Worm (Caenorhabditis elegans) whole organism, early embryonic: ENCODE measurements around the gene H43E16.1.

Source experiments
- B0310.2 ChIP-seq: sonication (generic microtip); optimal IDR thresholded peaks from 2 replicates; lab custom pipeline; 2016; ENCODE audit warnings: mild to moderate bottlenecking, missing genetic modification characterization, missing compliant biosample characterization
- F13C5.2 ChIP-seq: sonication (generic microtip); optimal IDR thresholded peaks from 2 replicates; lab custom pipeline; 2017; ENCODE audit warnings: mild to moderate bottlenecking, missing genetic modification characterization, inconsistent platforms, missing compliant biosample characterization
- aly-1 ChIP-seq: sonication (generic microtip); optimal IDR thresholded peaks from 2 replicates; lab custom pipeline; 2016; ENCODE audit warnings: missing genetic modification characterization, missing compliant biosample characterization
- ama-1 ChIP-seq: fragments of 150-350 bp; optimal IDR thresholded peaks from 2 replicates; lab custom pipeline; 2014
- ceh-13 ChIP-seq: fragments of 200-800 bp; sonication (Bioruptor generic); optimal IDR thresholded peaks from 2 replicates; lab custom pipeline; 2018; ENCODE audit warnings: mild to moderate bottlenecking, missing genetic modification characterization, missing compliant biosample characterization
- ceh-36 ChIP-seq: sonication (generic microtip); optimal IDR thresholded peaks from 2 replicates; lab custom pipeline; 2016; ENCODE audit warnings: missing genetic modification characterization, inconsistent platforms, missing compliant biosample characterization
- ets-7 ChIP-seq: sonication (generic microtip); optimal IDR thresholded peaks from 2 replicates; lab custom pipeline; 2016; ENCODE audit warnings: missing genotype, missing genetic modification characterization, missing compliant biosample characterization
- flt-1 ChIP-seq: fragments of 200-800 bp; sonication (Bioruptor generic); IDR thresholded peaks from 2 replicates; pipeline ENCODE4 v1.3.6; 2022; ENCODE audit warnings: missing genetic modification characterization, missing compliant biosample characterization
- hmbx-1 ChIP-seq: sonication (generic microtip); optimal IDR thresholded peaks from 2 replicates; lab custom pipeline; 2016; ENCODE audit warnings: mild to moderate bottlenecking, missing genetic modification characterization, missing compliant biosample characterization
- hmg-4 ChIP-seq: fragments of 200-800 bp; sonication (Bioruptor generic); optimal IDR thresholded peaks from 2 replicates; lab custom pipeline; 2018; ENCODE audit warnings: mild to moderate bottlenecking, missing genetic modification characterization, missing compliant biosample characterization
- hnd-1 ChIP-seq: sonication (generic microtip); optimal IDR thresholded peaks from 2 replicates; lab custom pipeline; 2016; ENCODE audit warnings: missing genetic modification characterization, missing compliant biosample characterization
- pes-1 ChIP-seq: fragments of 200-800 bp; sonication (Bioruptor generic); IDR thresholded peaks from 2 replicates; pipeline ENCODE4 v1.3.6; 2022; ENCODE audit warnings: missing genetic modification reagents, missing genetic modification characterization, missing compliant biosample characterization
- scrt-1 ChIP-seq: fragments of 200-800 bp; sonication (Bioruptor generic); IDR thresholded peaks from 2 replicates; pipeline ENCODE4 v1.3.6; 2022; ENCODE audit warnings: missing genetic modification characterization, missing compliant biosample characterization
- sea-1 ChIP-seq: fragments of 200-800 bp; sonication (Bioruptor generic); conservative IDR thresholded peaks from 2 replicates; pipeline ENCODE4 v1.3.6; 2022; ENCODE audit warnings: missing genetic modification characterization, missing compliant biosample characterization
- tbx-11 ChIP-seq: fragments of 200-800 bp; sonication (Bioruptor generic); IDR thresholded peaks from 2 replicates; pipeline ENCODE4 v1.3.6; 2022; ENCODE audit warnings: missing genetic modification characterization, missing compliant biosample characterization
- tbx-37 ChIP-seq: fragments of 200-800 bp; sonication (Bioruptor generic); conservative IDR thresholded peaks from 2 replicates; pipeline ENCODE4 v1.3.6; 2022; ENCODE audit warnings: missing genetic modification reagents, missing genetic modification characterization, missing compliant biosample characterization
- tra-4 ChIP-seq: sonication (generic microtip); optimal IDR thresholded peaks from 2 replicates; lab custom pipeline; 2017; ENCODE audit warnings: missing genetic modification characterization, missing compliant biosample characterization

The H43E16.1 gene

ce11 chrII:6681478-6681877, 7.4 kb downstream of the H43E16.1 start:
- no peak for TF ChIP-seq ama-1
- no peak for TF ChIP-seq sea-1
- no peak for TF ChIP-seq tbx-11
- no peak for TF ChIP-seq ets-7
- no peak for TF ChIP-seq scrt-1 (GFP tag; lab: Robert Waterston, UW)
- no peak for TF ChIP-seq pes-1 (GFP tag; lab: Robert Waterston, UW)
- no peak for TF ChIP-seq B0310.2 (tag; lab: Kevin White, UChicago)
- TF ChIP-seq hmg-4 (GFP tag; lab: Kevin White, UChicago) = no peak
- TF ChIP-seq ceh-13 = no peak
- TF ChIP-seq hmbx-1 (tag; lab: Kevin White, UChicago) = no peak
- no peak for TF ChIP-seq tra-4 (tag; lab: Kevin White, UChicago)
- TF ChIP-seq aly-1 (tag; lab: Kevin White, UChicago) = no peak
- TF ChIP-seq F13C5.2 (tag; lab: Kevin White, UChicago) = no peak
- TF ChIP-seq ceh-36 = no peak

- no peak for TF ChIP-seq tra-4 (tag; lab: Kevin White, UChicago)
- TF ChIP-seq hnd-1 (tag; lab: Kevin White, UChicago) = no peak
- no peak for TF ChIP-seq sea-1
- TF ChIP-seq hmbx-1 (tag; lab: Kevin White, UChicago) = no peak
- TF ChIP-seq tbx-11 = no peak
- TF ChIP-seq aly-1 (tag; lab: Kevin White, UChicago) = no peak
- TF ChIP-seq ceh-36 = no peak
- TF ChIP-seq ets-7 = no peak
- TF ChIP-seq flt-1 (GFP tag; lab: Robert Waterston, UW) = no peak
- no peak for TF ChIP-seq ama-1
These were observed 8.8 kb downstream of the H43E16.1 start for ce11 chrII:6682918-6683317.

DNA sequence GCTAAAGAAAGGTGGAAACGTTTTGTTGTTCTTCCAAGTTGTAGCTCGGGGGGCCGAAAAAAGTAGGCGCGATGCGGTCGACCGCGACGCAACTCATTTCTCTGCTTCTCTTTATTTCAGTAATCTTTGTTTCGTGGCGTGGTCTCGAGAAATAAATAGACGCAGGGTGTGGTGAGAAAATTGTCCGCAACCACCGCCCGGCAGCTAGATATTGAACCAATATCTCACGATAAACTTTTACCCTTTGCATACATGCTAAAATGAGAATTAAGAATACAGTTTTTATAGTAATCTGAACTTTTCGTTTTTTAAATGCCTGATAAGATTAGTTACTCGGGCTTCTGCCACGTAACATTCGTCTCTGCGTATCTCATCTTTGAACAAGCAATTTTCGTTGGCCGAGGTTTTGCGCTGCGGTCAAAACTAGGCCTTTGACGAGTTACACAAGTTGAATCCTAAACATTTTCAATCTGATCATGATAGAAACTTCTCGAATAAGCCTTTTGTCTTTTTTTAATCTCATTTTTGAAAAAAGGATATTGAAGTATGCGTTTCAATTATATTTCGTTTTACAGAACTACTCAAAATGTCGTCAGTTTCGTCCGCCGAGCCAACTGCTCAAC, 9.7 kb downstream of the H43E16.1 start, which contains the start of gene gyf-1:
gyf-1 (plus strand) TSS at position 573 of the 623 bp plus-strand sequence.
- TF ChIP-seq ama-1 (no peak), hmbx-1 (tag; lab: Kevin White, UChicago) (no peak), sea-1 (no peak), hnd-1 (tag; lab: Kevin White, UChicago) (no peak), ets-7 (no peak), pes-1 (GFP tag; lab: Robert Waterston, UW) (no peak), ceh-36 (no peak), flt-1 (GFP tag; lab: Robert Waterston, UW) (no peak), aly-1 (tag; lab: Kevin White, UChicago) (no peak), F13C5.2 (tag; lab: Kevin White, UChicago) (no peak), tbx-11 (no peak), tbx-37 (GFP tag; lab: Robert Waterston, UW) (no peak), hmg-4 (GFP tag; lab: Kevin White, UChicago) (no peak), ceh-13 (no peak), tra-4 (tag; lab: Kevin White, UChicago) (no peak), B0310.2 (tag; lab: Kevin White, UChicago) (no peak), scrt-1 (GFP tag; lab: Robert Waterston, UW) (no peak)

- TF ChIP-seq ets-7 (no peak), sea-1 (no peak), F13C5.2 (tag; lab: Kevin White, UChicago) (no peak), ama-1 (no peak), tra-4 (tag; lab: Kevin White, UChicago) (no peak), B0310.2 (tag; lab: Kevin White, UChicago) (no peak)
These were observed 11.9 kb downstream of the H43E16.1 start for ce11 chrII:6685964-6686363.

DNA sequence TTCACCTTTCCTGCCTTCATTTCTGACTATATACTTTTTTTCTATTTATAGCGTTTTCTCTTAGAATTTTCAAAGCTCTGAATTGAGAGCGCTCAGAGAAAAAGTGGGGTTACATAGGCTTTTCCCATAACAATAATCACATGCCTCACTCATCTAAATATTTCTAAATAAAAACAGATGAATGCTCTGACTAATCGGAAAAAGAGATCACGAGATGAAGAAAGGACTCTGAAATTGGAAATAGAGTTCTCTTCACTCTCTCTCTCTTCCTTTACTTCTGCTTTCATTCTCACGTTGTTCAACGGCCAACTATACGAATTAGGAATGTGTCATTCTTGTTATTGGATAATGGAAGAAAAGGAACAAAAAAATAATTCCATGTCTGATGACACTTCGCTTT, 15.0 kb downstream of the H43E16.1 start:
- TF ChIP-seq sea-1 (no peak), tra-4 (tag; lab: Kevin White, UChicago) (no peak), ceh-36 (no peak)

ce11 chrII:6695388-6695787, 21.3 kb downstream of the H43E16.1 start, which contains the start of gene C18H9.5:
Gene C18H9.5, minus strand, starts transcription at chrII:6695566.
- TF ChIP-seq hmbx-1 (tag; lab: Kevin White, UChicago) (no peak), tbx-11 (no peak), pes-1 (GFP tag; lab: Robert Waterston, UW) (no peak), ceh-36 (no peak), tra-4 (tag; lab: Kevin White, UChicago) (no peak), ama-1 (no peak)

- no peak for TF ChIP-seq ama-1
- TF ChIP-seq ets-7 = no peak
- no peak for TF ChIP-seq flt-1 (GFP tag; lab: Robert Waterston, UW)
- TF ChIP-seq hmbx-1 (tag; lab: Kevin White, UChicago) = no peak
- no peak for TF ChIP-seq tra-4 (tag; lab: Kevin White, UChicago)
- TF ChIP-seq B0310.2 (tag; lab: Kevin White, UChicago) = no peak
- no peak for TF ChIP-seq tbx-37 (GFP tag; lab: Robert Waterston, UW)
- no peak for TF ChIP-seq tbx-11
- TF ChIP-seq sea-1 = no peak
These were observed 24.7 kb downstream of the H43E16.1 start, which contains the start of gene C18H9.1 for ce11 chrII:6698784-6699183. Gene C18H9.1, plus strand, starts transcription at chrII:6699084.

DNA sequence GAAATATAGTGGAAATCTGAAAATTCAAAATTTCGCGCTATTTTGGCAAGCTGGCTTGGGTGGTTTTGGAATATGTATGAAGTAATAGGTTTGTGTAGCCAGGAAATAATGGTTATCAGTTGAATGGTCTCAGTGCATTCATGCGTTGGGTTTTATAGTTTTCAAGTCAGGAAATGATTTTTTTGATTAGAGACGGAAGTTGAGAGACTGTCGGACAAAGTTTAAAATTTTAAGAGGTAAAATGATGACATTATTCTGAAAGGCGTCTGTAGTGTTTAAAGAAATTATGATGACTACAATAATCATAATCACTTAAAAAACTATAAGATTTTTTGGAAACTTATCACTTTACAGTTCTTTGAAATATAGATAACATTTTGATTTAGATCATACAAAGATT, 27.4 kb downstream of the H43E16.1 start, which contains the start of gene C18H9.6:
C18H9.6 (minus strand) TSS at position 129 of the 400 bp plus-strand sequence.
- no peak for TF ChIP-seq sea-1
- no peak for TF ChIP-seq ets-7
- TF ChIP-seq tbx-11 = no peak
- no peak for TF ChIP-seq F13C5.2 (tag; lab: Kevin White, UChicago)
- TF ChIP-seq tra-4 (tag; lab: Kevin White, UChicago) = no peak
- TF ChIP-seq scrt-1 (GFP tag; lab: Robert Waterston, UW) = no peak
- TF ChIP-seq ceh-13 = no peak
- TF ChIP-seq ceh-36 = no peak
- TF ChIP-seq hmg-4 (GFP tag; lab: Kevin White, UChicago) = no peak
- no peak for TF ChIP-seq hmbx-1 (tag; lab: Kevin White, UChicago)
